Fruit fly (Drosophila melanogaster) whole organism: ENCODE data around the gene ppk17.

ENCODE experiments used
- CG8478 ChIP-seq: fragments of >200 bp; optimal IDR thresholded peaks from 2 replicates; lab custom pipeline; 2018; ENCODE audit warnings: inconsistent platforms
- Dll ChIP-seq: fragments of >200 bp; optimal IDR thresholded peaks from 2 replicates; lab custom pipeline; 2017
- EcR ChIP-seq, 2 experiments: fragments of >200 bp; optimal IDR thresholded peaks; 2 replicates each; lab custom pipeline; 2017; ENCODE audit warnings: missing biosample characterization in 2 of 2, missing genetic modification characterization in 2 of 2, missing genetic modification reagents in 2 of 2
- pan ChIP-seq: fragments of >200 bp; optimal IDR thresholded peaks from 2 replicates; lab custom pipeline; 2017
- psq ChIP-seq: fragments of >200 bp; optimal IDR thresholded peaks from 2 replicates; lab custom pipeline; 2017
- usp ChIP-seq: fragments of >200 bp; optimal IDR thresholded peaks from 2 replicates; lab custom pipeline; 2017; ENCODE audit warnings: missing biosample characterization, missing genetic modification characterization, mixed read lengths

ppk17 gene

DNA sequence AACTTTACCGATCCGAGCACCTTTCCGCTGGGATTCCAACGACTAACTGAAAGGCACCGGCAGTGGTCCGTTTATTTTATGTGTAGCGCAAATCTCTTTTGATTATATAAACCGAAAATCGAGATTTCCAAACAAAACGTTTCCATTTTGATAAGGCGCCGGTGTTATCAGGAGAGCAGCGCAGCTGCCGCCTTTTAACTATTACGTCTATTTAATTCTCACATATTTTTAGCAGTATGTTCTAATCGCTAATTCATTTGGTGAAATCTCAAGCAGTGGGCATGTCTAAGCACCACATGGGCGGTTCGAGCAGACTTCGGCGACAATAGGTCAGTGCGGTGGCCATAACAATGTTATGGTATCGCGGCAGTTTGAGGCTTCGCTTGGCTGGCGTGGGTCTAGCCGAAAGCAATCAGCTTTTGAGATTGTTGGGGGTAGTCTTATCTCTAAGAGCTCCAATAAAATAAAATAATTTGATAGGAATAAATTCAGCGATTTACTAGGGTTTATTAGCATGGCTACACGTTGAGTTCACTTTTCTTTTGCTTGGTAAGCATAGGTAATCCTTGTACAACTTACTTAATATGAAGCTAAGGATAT, 30.4 kb upstream of the ppk17 start, which contains the start of gene Cyt-b5-r:
Cyt-b5-r (minus strand) TSS at position 51 of the 600 bp plus-strand sequence.
- TF ChIP-seq usp (GFP tag; lab: Kevin White, UChicago) (no peak), psq (lab: Kevin White, UChicago) (no peak), pan (no peak), Dll (lab: Kevin White, UChicago) (no peak), CG8478 (lab: Kevin White, UChicago) (no peak), EcR (GFP tag; optimal IDR thresholded peaks at IDR 0.05; lab: Kevin White, UChicago) (no peak)

dm6 chr2L:16789880-16790279, 29.5 kb upstream of the ppk17 start:
- TF ChIP-seq usp (GFP tag; lab: Kevin White, UChicago) (no peak), EcR (GFP tag; optimal IDR thresholded peaks at IDR 0.05; lab: Kevin White, UChicago) (no peak), CG8478 (lab: Kevin White, UChicago) (no peak), Dll (lab: Kevin White, UChicago) (no peak), pan (no peak), psq (lab: Kevin White, UChicago) (no peak)

DNA sequence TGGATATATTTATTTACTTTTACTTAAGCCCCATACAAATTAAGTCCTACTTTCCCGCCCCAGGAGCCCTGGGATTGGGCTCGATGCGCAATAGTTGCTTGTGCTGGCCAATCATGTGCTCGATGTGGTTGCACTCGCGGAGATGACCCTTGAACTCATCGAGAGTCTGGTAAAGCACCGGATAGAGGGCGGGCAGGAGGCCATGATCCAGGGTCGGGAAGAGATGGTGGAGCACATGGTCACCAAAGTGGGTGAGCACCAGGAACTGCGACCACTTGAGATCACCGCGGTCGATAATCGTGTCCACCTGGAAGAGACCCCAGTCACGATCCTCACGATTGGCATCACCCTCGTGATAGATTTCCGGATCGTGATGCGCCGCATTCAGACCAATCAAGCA, 28.5 kb upstream of the ppk17 start:
- TF ChIP-seq Dll (lab: Kevin White, UChicago), result no peak
- TF ChIP-seq CG8478 (lab: Kevin White, UChicago), result no peak
- TF ChIP-seq psq (lab: Kevin White, UChicago), result no peak
- no peak for TF ChIP-seq usp (GFP tag; lab: Kevin White, UChicago)
- no peak for TF ChIP-seq EcR (GFP tag; optimal IDR thresholded peaks at IDR 0.05; lab: Kevin White, UChicago)
- no peak for TF ChIP-seq pan

dm6 chr2L:16787548-16787947, 27.2 kb upstream of the ppk17 start:
- TF ChIP-seq Dll (lab: Kevin White, UChicago), result no peak
- TF ChIP-seq usp (GFP tag; lab: Kevin White, UChicago), result no peak
- TF ChIP-seq psq (lab: Kevin White, UChicago), result no peak
- TF ChIP-seq EcR (GFP tag; optimal IDR thresholded peaks at IDR 0.05; lab: Kevin White, UChicago), result no peak
- TF ChIP-seq CG8478 (lab: Kevin White, UChicago), result no peak
- TF ChIP-seq pan, result no peak

DNA sequence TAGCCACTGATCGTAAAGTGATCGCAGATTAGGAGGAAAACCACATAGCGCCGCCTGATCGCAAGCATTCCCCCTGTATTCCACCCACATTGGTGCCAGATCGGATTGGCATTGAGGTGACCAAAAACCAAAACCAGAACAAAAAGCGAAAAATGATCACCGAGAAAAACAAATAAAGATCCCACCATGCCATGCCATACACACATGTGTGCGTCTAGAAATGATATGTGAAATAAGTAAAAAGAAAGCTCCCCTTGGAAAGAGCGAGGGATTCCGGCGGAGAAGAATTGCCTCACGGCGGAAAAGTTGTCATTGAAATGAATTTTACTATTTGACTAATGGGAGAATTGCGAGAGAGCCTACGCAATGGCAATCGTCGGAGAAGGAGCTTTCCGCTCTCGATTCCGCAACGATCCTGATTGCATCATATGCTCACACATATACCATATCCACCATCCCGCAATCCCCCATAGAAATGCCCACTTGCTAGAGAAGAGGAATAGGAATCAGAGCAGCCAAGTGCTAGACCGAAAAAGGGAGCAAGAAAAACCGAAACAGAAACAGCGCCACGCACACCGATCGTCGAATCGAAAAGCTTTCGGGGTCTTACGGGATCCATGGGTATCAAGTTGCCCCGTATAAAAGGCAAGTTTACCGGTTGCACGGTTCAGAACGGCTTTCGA, 5.9 kb upstream of the ppk17 start, which contains the start of gene Mhc:
Mhc (plus strand) TSS at position 497 of the 683 bp plus-strand sequence.
- TF ChIP-seq usp (GFP tag; lab: Kevin White, UChicago) (no peak), pan (no peak), psq (lab: Kevin White, UChicago) (no peak), EcR (GFP tag; optimal IDR thresholded peaks at IDR 0.05; lab: Kevin White, UChicago) (no peak), CG8478 (lab: Kevin White, UChicago) (no peak)

DNA sequence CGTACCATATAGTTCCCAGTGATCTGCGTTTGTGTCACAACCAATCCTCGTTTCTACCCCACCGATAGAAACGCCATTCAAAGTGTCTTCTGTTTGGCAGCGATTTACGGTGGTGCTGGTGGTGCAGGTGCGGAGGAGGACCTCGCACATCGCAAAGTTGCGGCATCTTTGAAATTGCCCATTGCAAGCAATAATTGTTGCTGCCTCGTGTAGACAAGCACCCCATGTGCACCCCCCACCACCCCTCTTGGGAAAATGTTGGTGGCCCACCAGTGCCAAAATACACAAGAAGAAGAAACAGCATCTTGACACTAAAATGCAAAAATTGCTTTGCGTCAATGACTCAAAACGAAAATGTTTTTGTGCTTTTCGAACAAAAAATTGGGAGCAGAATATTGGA, 4.1 kb upstream of the ppk17 start:
- TF ChIP-seq pan, result no peak
- no peak for TF ChIP-seq EcR (GFP tag; optimal IDR thresholded peaks at IDR 0.05; lab: Kevin White, UChicago)
- TF ChIP-seq Dll (lab: Kevin White, UChicago), result no peak
- no peak for TF ChIP-seq psq (lab: Kevin White, UChicago)
- no peak for TF ChIP-seq CG8478 (lab: Kevin White, UChicago)
- no peak for TF ChIP-seq usp (GFP tag; lab: Kevin White, UChicago)

dm6 chr2L:16761891-16762290, 1.5 kb upstream of the ppk17 start:
- TF ChIP-seq pan, result no peak
- TF ChIP-seq Dll (lab: Kevin White, UChicago), result no peak

dm6 chr2L:16754074-16754473, 6.3 kb downstream of the ppk17 start, which contains the start of gene yellow-b:
yellow-b (plus strand) TSS chr2L:16754336.
- TF ChIP-seq pan (no peak), CG8478 (lab: Kevin White, UChicago) (no peak), usp (GFP tag; lab: Kevin White, UChicago) (no peak), Dll (lab: Kevin White, UChicago) (no peak), EcR (GFP tag; optimal IDR thresholded peaks at IDR 0.05; lab: Kevin White, UChicago) (no peak), psq (lab: Kevin White, UChicago) (no peak)

dm6 chr2L:16752340-16752739, 8.0 kb downstream of the ppk17 start:
- no peak for TF ChIP-seq usp (GFP tag; lab: Kevin White, UChicago)

DNA sequence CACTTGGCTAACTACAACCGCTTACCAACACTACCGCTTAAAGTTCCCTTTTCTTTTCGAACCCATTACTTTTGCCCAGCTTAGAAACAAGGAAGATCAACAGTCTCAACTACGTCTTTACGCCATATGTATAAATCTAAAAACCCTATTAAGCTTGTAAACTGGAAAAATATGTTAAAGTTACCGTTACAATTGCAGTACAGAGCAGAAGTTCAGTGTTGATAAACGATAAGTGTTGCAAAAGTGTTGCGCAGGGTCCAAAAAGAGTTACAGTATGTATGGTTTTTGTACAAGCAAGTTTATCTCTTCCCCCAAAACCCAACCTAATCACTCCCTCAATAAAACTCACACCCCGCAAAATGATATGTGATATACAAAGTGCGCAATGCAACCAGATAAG, 13.2 kb downstream of the ppk17 start:
- TF ChIP-seq Dll (lab: Kevin White, UChicago) (no peak), psq (lab: Kevin White, UChicago) (no peak), pan (no peak), usp (GFP tag; lab: Kevin White, UChicago) (no peak), EcR (GFP tag; optimal IDR thresholded peaks at IDR 0.05; lab: Kevin White, UChicago) (no peak), CG8478 (lab: Kevin White, UChicago) (no peak)

dm6 chr2L:16743055-16743805, 17.1 kb downstream of the ppk17 start, which contains the start of the genes LSm7 and BuGZ:
LSm7 (minus strand) TSS chr2L:16743100.
BuGZ (plus strand) TSS chr2L:16743405.
- no peak for TF ChIP-seq usp (GFP tag; lab: Kevin White, UChicago)
- TF ChIP-seq Dll (lab: Kevin White, UChicago), result no peak
- TF ChIP-seq psq (lab: Kevin White, UChicago), result no peak
- TF ChIP-seq EcR (GFP tag; optimal IDR thresholded peaks at IDR 0.05; lab: Kevin White, UChicago), result no peak
- no peak for TF ChIP-seq CG8478 (lab: Kevin White, UChicago)
- no peak for TF ChIP-seq pan
